Worm (Caenorhabditis elegans): Measurements from ENCODE around the gene K05F6.10.

K05F6.10 gene

DNA sequence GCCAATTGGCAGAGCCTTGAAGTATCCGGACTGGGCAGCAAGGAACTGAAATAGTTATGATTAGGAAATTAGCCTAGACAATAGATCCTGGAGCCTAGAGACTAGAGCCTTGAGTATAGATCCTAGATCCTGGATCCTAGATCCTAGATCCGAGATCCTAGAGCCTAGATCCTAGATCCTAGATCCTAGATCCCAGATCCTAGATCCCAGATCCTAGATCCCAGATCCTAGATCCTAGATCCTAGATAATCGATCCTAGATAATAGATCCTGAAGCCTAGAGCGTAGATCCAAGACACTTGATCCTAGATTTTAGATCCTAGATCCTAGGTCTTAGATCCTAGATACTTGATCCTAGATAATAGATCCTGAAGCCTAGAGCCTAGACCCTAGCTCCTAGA, 29.1 kb upstream of the K05F6.10 start:
- TF ChIP-seq mdl-1 (tag; optimal IDR thresholded peaks at IDR 0.05) (no peak), ztf-4 (tag; optimal IDR thresholded peaks at IDR 0.05) (no peak), nhr-25 (tag; optimal IDR thresholded peaks at IDR 0.05) (no peak), ceh-82 (tag; optimal IDR thresholded peaks at IDR 0.05) (no peak), fkh-10 (GFP tag; optimal IDR thresholded peaks at IDR 0.05) (no peak), nhr-28 (tag; optimal IDR thresholded peaks at IDR 0.05) (no peak), egl-5 (tag; optimal IDR thresholded peaks at IDR 0.05) (no peak), pqm-1 (tag; optimal IDR thresholded peaks at IDR 0.05) (no peak), elt-1 (tag; optimal IDR thresholded peaks at IDR 0.05) (no peak), nhr-67 (tag; optimal IDR thresholded peaks at IDR 0.05) (no peak), unc-39 (tag; optimal IDR thresholded peaks at IDR 0.05) (no peak), aly-2 (tag; optimal IDR thresholded peaks at IDR 0.05) (no peak), nfya-1 (tag; optimal IDR thresholded peaks at IDR 0.05; ENCODE audit: insufficient read depth) (no peak), egl-27 (tag; optimal IDR thresholded peaks at IDR 0.05) (no peak), ceh-16 (tag; optimal IDR thresholded peaks at IDR 0.05) (no peak), mml-1 (tag; optimal IDR thresholded peaks at IDR 0.05) (no peak), nhr-23 (tag; optimal IDR thresholded peaks at IDR 0.05) (no peak), daf-12 (tag; optimal IDR thresholded peaks at IDR 0.05) (no peak)

DNA sequence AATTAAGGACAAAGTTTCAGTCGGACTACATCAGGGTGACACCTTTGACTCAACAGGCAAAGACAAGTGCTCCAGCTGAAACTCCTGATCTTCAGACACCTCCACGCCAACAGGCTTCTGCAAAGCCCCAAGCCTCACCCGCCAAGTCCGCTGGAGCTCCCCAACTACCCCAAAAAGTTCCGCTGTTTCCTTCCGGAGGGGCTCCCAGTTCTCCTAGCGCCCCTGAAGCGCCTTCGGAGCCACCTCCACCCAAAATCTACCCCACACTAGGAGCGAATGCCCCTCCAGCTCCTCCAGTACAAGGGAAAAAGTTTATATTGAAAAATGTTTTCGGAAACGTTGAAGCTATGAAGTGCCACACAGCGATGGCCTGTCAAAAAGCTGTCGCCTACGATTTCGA, 27.1 kb upstream of the K05F6.10 start:
- TF ChIP-seq pha-4 (tag; optimal IDR thresholded peaks at IDR 0.05) = no peak

DNA sequence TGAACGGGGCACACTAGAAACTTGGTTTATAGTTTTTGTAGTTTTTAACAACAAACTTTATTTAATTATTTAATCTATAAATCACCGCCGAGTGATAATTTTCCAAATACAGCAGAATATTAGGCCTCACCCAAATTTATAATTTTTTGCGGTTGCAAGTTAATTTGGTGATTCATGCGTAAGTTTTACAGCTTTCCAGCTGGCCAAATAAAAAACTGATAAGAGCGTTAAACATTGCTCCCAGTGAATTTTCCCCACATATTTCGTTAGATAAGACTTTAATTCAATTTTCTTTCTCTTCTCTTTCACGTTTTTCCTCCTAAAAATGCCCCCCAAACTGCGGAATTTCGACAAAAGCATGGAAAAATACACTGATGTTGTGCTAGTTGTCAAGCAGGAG, 25.6 kb upstream of the K05F6.10 start, which contains the start of gene bath-47:
Gene bath-47 (plus strand): TSS at position 305 of the 400 bp plus-strand sequence.
- peak; percentile 59 for TF ChIP-seq elt-2 (tag; optimal IDR thresholded peaks at IDR 0.05)
- TF ChIP-seq pqm-1 (tag; optimal IDR thresholded peaks at IDR 0.05) = peak; percentile 36
- no peak for TF ChIP-seq eor-1 (tag; optimal IDR thresholded peaks at IDR 0.05)

DNA sequence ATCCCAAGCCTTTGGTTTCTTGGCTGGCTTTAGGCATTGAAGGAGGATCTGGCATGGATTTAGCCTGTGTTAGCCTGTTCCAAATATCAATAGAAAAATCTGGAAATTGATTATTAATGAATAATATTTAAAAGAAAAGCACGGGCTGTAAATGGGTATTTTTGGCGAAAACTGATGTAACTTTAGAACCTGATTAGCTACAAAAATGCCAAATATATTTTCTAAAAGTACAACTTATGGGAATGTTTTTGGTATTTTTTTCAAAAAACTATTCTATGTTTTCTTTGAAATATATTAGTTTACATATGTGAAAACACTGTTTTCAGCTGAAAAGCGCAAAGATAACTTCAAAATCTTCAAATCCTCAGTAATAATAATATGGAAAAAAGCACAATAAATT, 24.7 kb upstream of the K05F6.10 start, which contains the start of gene bath-26:
Gene bath-26 (minus strand): TSS at position 101 of the 400 bp plus-strand sequence.
- TF ChIP-seq egl-27 (tag; optimal IDR thresholded peaks at IDR 0.05) (no peak), hmg-11 (tag; optimal IDR thresholded peaks at IDR 0.05) (no peak), nfya-1 (tag; optimal IDR thresholded peaks at IDR 0.05; ENCODE audit: insufficient read depth) (no peak), nhr-12 (tag; optimal IDR thresholded peaks at IDR 0.05) (no peak), ceh-28 (tag; optimal IDR thresholded peaks at IDR 0.05) (no peak), pqm-1 (tag; optimal IDR thresholded peaks at IDR 0.05) (no peak), nhr-237 (tag; optimal IDR thresholded peaks at IDR 0.05) (no peak), nhr-77 (tag; optimal IDR thresholded peaks at IDR 0.05) (no peak), fkh-10 (GFP tag; optimal IDR thresholded peaks at IDR 0.05) (no peak), mdl-1 (tag; optimal IDR thresholded peaks at IDR 0.05) (no peak), nhr-43 (tag; optimal IDR thresholded peaks at IDR 0.05; ENCODE audit: poor library complexity, severe bottlenecking) (no peak)

DNA sequence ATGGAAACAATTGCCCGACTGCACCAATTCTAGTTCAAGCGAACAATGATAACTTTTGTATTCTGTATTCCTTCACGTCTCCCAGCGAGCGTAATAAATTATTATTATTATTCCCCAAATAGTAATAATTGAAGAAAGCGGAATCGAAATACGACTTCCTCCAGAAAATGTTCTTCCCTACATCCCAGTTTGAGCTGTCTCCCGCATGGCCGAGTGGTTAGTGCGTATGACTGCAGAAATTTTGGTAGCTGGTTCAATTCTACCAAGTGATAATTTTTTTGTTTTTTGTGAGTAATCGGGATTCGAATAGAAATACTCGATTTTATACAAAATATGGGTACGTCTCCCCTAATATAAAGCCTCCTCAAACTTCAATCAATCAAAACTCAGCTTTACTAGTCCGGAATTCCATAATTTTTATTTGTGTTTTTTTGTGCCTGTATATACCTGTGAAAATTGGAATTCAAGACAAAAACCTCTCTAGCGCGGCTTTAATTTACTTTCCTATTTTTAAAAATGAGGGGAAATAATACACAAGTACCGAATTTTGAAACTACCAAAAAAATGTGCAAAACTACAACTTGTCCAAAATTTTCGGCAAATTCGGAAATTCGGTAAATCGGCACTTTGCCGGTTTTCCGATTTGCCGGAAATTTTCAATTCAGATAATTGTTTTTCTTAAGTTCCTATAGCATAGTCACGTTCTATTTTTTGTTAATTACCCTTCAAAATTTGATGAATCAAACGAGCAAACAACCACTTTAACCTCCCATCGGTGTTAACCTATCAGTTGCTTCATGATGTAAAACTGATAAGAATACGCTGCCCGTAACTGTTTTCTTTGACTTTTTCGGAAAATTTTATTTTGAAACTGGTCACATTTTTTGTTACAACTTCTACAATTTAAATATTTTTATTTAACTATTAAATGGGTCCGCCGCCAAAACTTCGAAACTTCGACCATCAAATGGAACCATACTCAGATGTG, 21.5 kb upstream of the K05F6.10 start, which contains the start of gene bath-46:
Gene bath-46 (plus strand): TSS at position 806 of the 988 bp plus-strand sequence.
- TF ChIP-seq nhr-28 (tag; optimal IDR thresholded peaks at IDR 0.05) (no peak), sea-2 (GFP tag; optimal IDR thresholded peaks at IDR 0.05) (no peak), mml-1 (tag; optimal IDR thresholded peaks at IDR 0.05) (no peak), nhr-43 (tag; optimal IDR thresholded peaks at IDR 0.05; ENCODE audit: poor library complexity, severe bottlenecking) (no peak), pqm-1 (tag; optimal IDR thresholded peaks at IDR 0.05) (peak; percentile 49), aly-2 (tag; optimal IDR thresholded peaks at IDR 0.05) (no peak), mdl-1 (tag; optimal IDR thresholded peaks at IDR 0.05) (no peak), elt-1 (tag; optimal IDR thresholded peaks at IDR 0.05) (no peak), fkh-2 (tag; optimal IDR thresholded peaks at IDR 0.05) (no peak), elt-2 (tag; optimal IDR thresholded peaks at IDR 0.05) (peak; percentile 73), egl-27 (tag; optimal IDR thresholded peaks at IDR 0.05) (no peak), ceh-82 (tag; optimal IDR thresholded peaks at IDR 0.05) (no peak), nfya-1 (tag; optimal IDR thresholded peaks at IDR 0.05; ENCODE audit: insufficient read depth) (no peak)

Data from whole organism, L3 larva.